Worm (Caenorhabditis elegans): ENCODE measurements around the gene men-1.

DNA sequence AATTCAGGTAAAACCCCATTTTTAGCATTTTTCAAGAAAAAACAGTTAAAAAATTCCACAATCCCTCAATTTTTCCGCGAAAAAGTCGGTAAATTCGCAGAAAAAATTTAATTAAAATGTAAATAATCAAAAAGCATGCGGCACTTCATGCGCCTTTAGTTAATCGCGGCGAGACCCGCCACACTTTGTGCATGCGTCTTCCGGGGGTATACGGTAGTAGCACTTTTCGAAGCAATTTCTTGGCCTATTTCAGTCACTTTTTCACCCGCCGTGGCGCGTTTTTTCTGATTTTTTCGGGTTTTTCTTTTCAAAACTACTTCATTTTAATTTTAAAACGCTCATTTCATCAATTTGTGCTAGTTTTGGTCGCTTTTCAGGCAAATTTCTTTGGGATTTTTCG lies 13.3 kb upstream of the men-1 start:
- TF ChIP-seq W03F9.2 (tag; optimal IDR thresholded peaks at IDR 0.05) (no peak), him-1 (tag; optimal IDR thresholded peaks at IDR 0.05) (no peak)

Data from whole organism, L4/young adult.